Worm (Caenorhabditis elegans) whole organism, midembryonic: ENCODE measurements around the gene idh-1.

ENCODE experiments used
- T22C8.4 ChIP-seq: fragments of 200-800 bp; sonication (Bioruptor generic); IDR thresholded peaks from 2 replicates; pipeline ENCODE4 v1.3.6; 2022; ENCODE audit warnings: missing genetic modification characterization, missing compliant biosample characterization
- cog-1 ChIP-seq: sonication (generic microtip); optimal IDR thresholded peaks from 2 replicates; lab custom pipeline; 2016; ENCODE audit warnings: missing genetic modification characterization, missing compliant biosample characterization
- flt-1 ChIP-seq: fragments of 200-800 bp; sonication (Bioruptor generic); IDR thresholded peaks from 2 replicates; pipeline ENCODE4 v1.3.6; 2022; ENCODE audit warnings: missing genetic modification characterization, missing compliant biosample characterization
- klf-2 ChIP-seq: fragments of 200-800 bp; sonication (Bioruptor generic); conservative IDR thresholded peaks from 2 replicates; pipeline ENCODE4 v1.3.6; 2022; ENCODE audit warnings: missing genetic modification reagents, missing genetic modification characterization, missing compliant biosample characterization
- med-1 ChIP-seq: sonication (generic microtip); optimal IDR thresholded peaks from 2 replicates; lab custom pipeline; 2017; ENCODE audit warnings: missing genetic modification characterization, mild to moderate bottlenecking, missing compliant biosample characterization, antibody characterized with exemption, missing genetic modification reagents; ENCODE audit not compliant: insufficient read depth
- ref-1 ChIP-seq: fragments of 200-800 bp; sonication (Bioruptor generic); conservative IDR thresholded peaks from 2 replicates; pipeline ENCODE4 v1.3.6; 2022; ENCODE audit warnings: missing genetic modification reagents, missing genetic modification characterization, missing compliant biosample characterization
- tab-1 ChIP-seq: fragments of 200-800 bp; sonication (Bioruptor generic); IDR thresholded peaks from 2 replicates; pipeline ENCODE4 v1.3.6; 2022; ENCODE audit warnings: missing genetic modification characterization, missing compliant biosample characterization
- ztf-23 ChIP-seq: fragments of 200-800 bp; sonication (Bioruptor generic); IDR thresholded peaks from 2 replicates; pipeline ENCODE4 v1.3.6; 2022; ENCODE audit warnings: missing genetic modification reagents, missing genetic modification characterization, missing compliant biosample characterization
- ztf-29 ChIP-seq: fragments of 200-800 bp; sonication (Bioruptor generic); IDR thresholded peaks from 2 replicates; pipeline ENCODE4 v1.3.6; 2022; ENCODE audit warnings: missing genetic modification reagents, missing genetic modification characterization, missing compliant biosample characterization

The idh-1 gene

DNA sequence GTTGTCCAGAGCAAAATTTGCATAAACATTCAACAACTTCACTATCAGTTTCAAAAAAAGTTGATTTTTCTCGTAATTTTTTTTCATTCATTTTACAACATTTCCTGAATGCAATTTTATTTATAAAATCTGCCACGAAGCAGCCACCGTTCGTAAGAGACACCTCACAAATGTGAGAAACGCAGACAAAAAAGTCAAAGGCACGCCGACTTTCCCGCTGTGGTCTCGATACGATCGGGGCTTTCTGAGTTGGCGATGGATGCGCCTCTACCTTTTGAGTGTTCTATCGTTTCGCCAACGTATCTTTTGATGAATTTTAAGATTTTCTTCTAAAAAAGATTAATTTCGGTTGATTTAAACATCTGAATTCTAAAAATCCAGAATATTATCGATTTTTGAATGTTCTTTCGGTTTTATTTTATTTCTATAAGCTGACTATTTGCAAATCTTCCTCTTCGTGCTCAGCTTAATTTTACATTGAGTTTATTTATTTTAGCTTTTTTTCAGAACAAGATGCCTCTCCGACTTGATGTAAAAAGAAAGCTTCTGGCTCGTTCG is 18.4 kb upstream of the idh-1 start, which contains the start of gene copb-2:
copb-2 (plus strand) TSS at position 508 of the 558 bp plus-strand sequence.
- no peak for TF ChIP-seq cog-1 (tag; lab: Kevin White, UChicago)
- no peak for TF ChIP-seq ztf-29
- TF ChIP-seq flt-1 (GFP tag; lab: Robert Waterston, UW), result no peak
- TF ChIP-seq tab-1 (GFP tag; lab: Robert Waterston, UW), result no peak
- TF ChIP-seq ztf-23 (GFP tag; lab: Robert Waterston, UW), result no peak
- TF ChIP-seq ref-1, result no peak
- no peak for TF ChIP-seq T22C8.4
- TF ChIP-seq klf-2, result no peak
- no peak for TF ChIP-seq med-1 (GFP tag; lab: Kevin White, UChicago)

DNA sequence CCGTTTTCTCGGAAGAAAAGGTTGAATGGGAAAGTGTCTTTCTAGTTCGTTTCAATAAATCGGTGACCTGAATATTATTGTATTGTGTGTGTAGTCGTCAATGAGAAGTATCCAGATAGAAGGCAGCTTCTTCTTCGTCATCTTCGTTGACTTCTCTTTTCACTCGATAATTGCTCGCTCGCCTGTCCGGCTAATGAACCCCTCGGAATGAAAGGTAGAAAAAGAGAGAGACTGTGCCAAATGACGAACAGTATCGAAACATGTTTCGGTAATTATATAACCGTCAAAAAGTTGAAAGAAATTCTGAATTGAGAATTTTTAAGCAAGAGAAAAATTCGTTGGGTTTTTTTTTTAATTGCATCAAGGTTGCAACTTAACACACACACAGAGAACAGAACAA is 16.5 kb upstream of the idh-1 start, which contains the start of gene cutl-17:
cutl-17 (minus strand) TSS at position 101 of the 400 bp plus-strand sequence.
- no peak for TF ChIP-seq T22C8.4
- no peak for TF ChIP-seq tab-1 (GFP tag; lab: Robert Waterston, UW)
- TF ChIP-seq flt-1 (GFP tag; lab: Robert Waterston, UW), result no peak
- no peak for TF ChIP-seq cog-1 (tag; lab: Kevin White, UChicago)
- TF ChIP-seq ztf-29, result no peak
- no peak for TF ChIP-seq ztf-23 (GFP tag; lab: Robert Waterston, UW)
- no peak for TF ChIP-seq med-1 (GFP tag; lab: Kevin White, UChicago)
- TF ChIP-seq klf-2, result no peak
- TF ChIP-seq ref-1, result no peak

DNA sequence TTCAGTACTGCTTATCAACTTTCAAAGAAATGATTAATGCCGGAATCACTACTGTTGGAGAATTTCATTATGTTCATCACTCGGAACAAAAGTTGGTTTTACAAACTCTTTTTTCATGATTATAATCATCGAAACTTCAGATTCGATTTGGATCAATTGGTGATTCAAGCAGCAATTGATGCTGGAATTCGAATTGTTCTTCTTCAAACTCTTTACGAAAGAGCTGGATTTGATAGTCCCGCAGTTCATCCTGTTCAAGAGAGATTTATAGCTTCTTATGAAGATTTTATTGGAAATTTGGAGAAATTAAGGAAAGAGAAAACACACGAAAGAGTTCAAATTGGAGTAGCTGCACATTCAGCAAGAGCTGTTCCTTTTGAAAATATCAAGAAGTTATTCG is 10.9 kb upstream of the idh-1 start:
- no peak for TF ChIP-seq tab-1 (GFP tag; lab: Robert Waterston, UW)
- no peak for TF ChIP-seq klf-2
- no peak for TF ChIP-seq med-1 (GFP tag; lab: Kevin White, UChicago)
- TF ChIP-seq ztf-23 (GFP tag; lab: Robert Waterston, UW), result no peak
- no peak for TF ChIP-seq T22C8.4
- TF ChIP-seq ref-1, result no peak
- TF ChIP-seq ztf-29, result no peak
- no peak for TF ChIP-seq flt-1 (GFP tag; lab: Robert Waterston, UW)

DNA sequence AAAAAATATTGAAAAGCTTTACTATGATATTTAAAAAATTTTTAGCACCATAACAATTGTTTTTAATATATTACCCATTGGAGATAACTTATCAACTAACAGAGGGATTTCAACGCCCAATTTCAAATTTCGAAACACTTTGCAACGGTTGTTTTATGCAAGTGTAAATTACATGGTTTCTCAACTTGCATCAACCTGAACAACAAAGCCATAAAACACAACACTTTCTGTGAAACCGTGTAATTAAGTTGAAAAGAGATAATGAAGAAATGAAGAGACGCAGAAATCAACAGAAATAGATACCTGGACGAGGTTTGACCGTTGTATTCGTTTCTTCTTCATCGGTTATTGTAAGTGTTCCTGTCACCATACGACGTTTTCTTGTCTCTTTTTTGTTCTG is 9.5 kb upstream of the idh-1 start, which contains the start of gene cpin-1:
cpin-1 (plus strand) TSS at position 301 of the 400 bp plus-strand sequence.
- TF ChIP-seq ztf-23 (GFP tag; lab: Robert Waterston, UW), result no peak
- no peak for TF ChIP-seq flt-1 (GFP tag; lab: Robert Waterston, UW)
- no peak for TF ChIP-seq tab-1 (GFP tag; lab: Robert Waterston, UW)
- no peak for TF ChIP-seq cog-1 (tag; lab: Kevin White, UChicago)
- no peak for TF ChIP-seq klf-2
- no peak for TF ChIP-seq ref-1
- no peak for TF ChIP-seq med-1 (GFP tag; lab: Kevin White, UChicago)
- no peak for TF ChIP-seq T22C8.4
- no peak for TF ChIP-seq ztf-29

DNA sequence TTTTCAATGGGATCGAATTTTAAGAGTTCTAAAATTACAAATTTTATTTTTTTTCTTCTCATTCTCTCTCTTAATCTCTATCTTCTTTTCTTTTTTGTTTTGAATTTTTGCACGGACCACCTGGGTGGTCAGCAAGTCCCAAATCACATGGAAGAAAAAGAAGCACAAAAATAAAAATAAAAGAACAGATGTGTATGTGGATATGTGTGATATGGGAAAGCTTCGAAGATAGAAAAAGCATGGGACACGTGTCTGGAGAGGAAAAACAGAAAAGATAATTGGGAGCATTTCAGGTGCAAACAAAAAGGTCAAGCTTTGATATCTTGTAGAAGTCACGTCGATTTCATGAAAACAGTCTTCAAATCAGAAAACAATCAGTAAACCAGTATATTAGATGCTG is 6.3 kb upstream of the idh-1 start, which contains the start of gene hsp-12.6:
hsp-12.6 (minus strand) TSS at position 20 of the 400 bp plus-strand sequence.
- TF ChIP-seq T22C8.4, result no peak
- TF ChIP-seq ztf-23 (GFP tag; lab: Robert Waterston, UW), result no peak
- no peak for TF ChIP-seq ztf-29
- no peak for TF ChIP-seq cog-1 (tag; lab: Kevin White, UChicago)
- no peak for TF ChIP-seq ref-1
- TF ChIP-seq med-1 (GFP tag; lab: Kevin White, UChicago), result no peak
- TF ChIP-seq tab-1 (GFP tag; lab: Robert Waterston, UW), result no peak
- no peak for TF ChIP-seq flt-1 (GFP tag; lab: Robert Waterston, UW)
- no peak for TF ChIP-seq klf-2

DNA sequence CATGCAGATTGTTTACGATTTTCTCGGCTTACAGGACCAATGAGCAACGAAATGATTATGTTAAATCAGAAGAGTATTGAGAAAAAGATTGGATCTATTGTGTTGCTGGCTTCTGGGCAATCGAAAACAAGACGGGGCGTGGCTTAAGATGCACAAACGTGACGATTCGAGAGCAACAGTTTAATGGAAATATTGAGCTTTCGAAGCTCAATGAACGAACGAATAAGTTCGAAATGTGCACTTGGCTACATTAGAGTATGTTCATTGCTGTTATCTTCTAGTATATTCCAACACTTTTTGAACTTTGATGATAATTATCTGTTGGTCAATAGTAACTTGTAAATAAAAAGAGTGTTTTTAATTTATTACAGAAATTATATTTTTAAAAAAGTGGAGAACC is 4.5 kb upstream of the idh-1 start, which contains the start of gene hsp-12.3:
hsp-12.3 (minus strand) TSS at position 101 of the 400 bp plus-strand sequence.
- no peak for TF ChIP-seq med-1 (GFP tag; lab: Kevin White, UChicago)
- TF ChIP-seq klf-2, result no peak
- no peak for TF ChIP-seq T22C8.4
- no peak for TF ChIP-seq cog-1 (tag; lab: Kevin White, UChicago)
- TF ChIP-seq ztf-29, result no peak
- no peak for TF ChIP-seq flt-1 (GFP tag; lab: Robert Waterston, UW)

DNA sequence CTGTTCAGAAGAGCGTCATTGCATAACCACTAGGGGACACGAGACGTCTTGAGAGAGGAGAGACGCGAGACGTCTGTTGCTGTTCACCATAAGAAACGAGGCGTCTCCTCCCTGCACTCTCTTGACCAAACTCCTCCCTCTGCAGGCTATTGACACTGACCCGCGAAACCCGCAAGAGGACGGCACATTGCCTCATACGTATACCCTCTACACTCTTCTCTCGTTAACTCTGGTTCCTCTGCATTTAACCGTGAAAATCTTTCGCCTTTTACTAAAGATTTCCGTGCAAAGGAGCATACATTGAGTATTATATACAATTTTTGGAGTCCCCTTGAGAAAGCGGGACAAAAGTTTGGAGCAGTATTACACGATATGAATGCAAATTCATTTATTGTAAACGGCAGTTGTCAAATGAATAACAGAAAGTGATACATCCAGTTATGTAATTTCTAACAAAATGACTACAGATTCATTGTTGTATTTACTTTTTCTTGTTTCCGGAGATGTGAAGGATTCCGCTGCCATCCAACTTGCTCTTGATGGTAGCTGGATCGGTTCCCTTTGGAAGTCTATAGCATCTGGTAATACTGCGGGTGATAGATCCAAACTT is 3.6 kb upstream of the idh-1 start:
- TF ChIP-seq ztf-29, result no peak
- no peak for TF ChIP-seq klf-2
- 0 out of 2 replicates have a peak, but pooled peaks have one; percentile 10 for TF ChIP-seq ztf-23 (GFP tag; lab: Robert Waterston, UW)
- peak; percentile 78; the same call in 1 of the 2 replicates for TF ChIP-seq flt-1 (GFP tag; lab: Robert Waterston, UW)
- peak; percentile 76 for TF ChIP-seq cog-1 (tag; lab: Kevin White, UChicago)
- TF ChIP-seq ref-1, result no peak

DNA sequence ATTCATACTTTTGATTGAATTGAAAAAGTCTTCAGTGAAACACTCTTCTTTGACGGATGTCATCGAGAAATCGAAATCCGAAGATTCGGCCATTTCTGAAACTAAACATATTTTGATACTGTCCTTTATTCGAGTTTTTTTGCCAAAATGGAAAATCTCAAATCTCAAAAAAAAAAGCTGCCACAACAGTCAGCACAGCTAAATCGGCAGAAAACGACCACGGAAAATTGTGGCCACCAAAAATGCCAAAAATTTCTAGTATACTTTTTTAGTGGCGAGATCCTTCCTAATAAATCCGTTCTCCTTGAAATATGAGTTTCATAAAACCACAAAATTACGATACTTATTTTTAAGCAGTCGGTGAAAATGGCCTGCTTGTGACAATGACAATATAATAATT is 3.0 kb upstream of the idh-1 start, which contains the start of gene F38E11.9:
F38E11.9 (minus strand) TSS at position 101 of the 400 bp plus-strand sequence.
- TF ChIP-seq tab-1 (GFP tag; lab: Robert Waterston, UW), result no peak

DNA sequence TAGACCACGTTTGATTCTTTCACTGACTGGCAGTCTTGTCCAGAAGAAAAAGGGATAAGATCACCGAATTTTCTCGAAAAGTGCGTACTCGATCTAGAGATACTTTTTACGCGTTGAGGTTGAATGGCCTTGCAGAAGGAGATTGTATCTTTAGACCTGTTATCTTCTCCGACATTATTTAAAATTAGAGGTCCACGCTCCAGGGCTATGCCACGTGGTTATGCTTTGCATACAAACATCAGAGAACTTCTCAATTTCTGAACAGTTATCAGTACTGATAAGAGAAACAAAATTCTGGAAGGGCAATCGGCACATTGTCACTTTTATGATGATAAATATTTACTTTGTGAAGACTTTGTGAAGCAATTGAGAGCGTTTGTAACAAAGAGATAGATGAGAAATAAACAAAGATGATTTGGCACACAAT is 1.2 kb upstream of the idh-1 start:
- TF ChIP-seq ztf-29 (no peak), ref-1 (no peak), klf-2 (0 out of 2 replicates have a peak, but pooled peaks have one; percentile 21), flt-1 (GFP tag; lab: Robert Waterston, UW) (no peak)

DNA sequence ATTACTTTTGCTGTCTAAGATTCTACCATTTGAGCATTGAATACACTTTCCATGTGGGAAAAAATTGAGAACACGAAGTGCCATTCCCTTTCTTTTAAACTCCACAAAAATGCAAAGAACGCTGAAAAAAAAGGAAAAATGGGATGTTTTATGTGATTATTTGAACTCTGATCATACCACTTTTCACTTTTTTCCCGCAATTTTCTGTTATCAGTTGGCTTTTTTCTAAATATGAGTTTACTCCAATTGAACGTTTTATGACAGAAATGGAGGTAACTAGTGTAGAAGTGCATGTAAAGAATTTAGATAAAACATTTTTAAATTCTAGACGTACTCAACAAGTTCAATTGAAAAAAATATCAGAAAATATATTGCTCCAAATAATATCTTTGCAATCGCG is 484 bp upstream of the idh-1 start:
- TF ChIP-seq flt-1 (GFP tag; lab: Robert Waterston, UW) (no peak), ztf-29 (no peak), T22C8.4 (no peak), cog-1 (tag; lab: Kevin White, UChicago) (no peak), klf-2 (no peak), med-1 (GFP tag; lab: Kevin White, UChicago) (no peak), ref-1 (no peak), tab-1 (GFP tag; lab: Robert Waterston, UW) (no peak), ztf-23 (GFP tag; lab: Robert Waterston, UW) (no peak)
